Worm (Caenorhabditis elegans): ENCODE results near the gene K02D3.2.
A peak's percentile ranks its signal among the peaks of the same experiment; 100 is the strongest.

The K02D3.2 gene

ce11 chrX:13739125-13739820, 27.5 kb upstream of the K02D3.2 start:
- TF ChIP-seq ztf-11 (tag; optimal IDR thresholded peaks at IDR 0.05): no peak
- TF ChIP-seq set-16 (GFP tag; IDR thresholded peaks at IDR 0.05): peak; percentile 94
- TF ChIP-seq daf-12 (tag; optimal IDR thresholded peaks at IDR 0.05): no peak
- peak; percentile 42 to 69 for TF ChIP-seq mdl-1 (tag; optimal IDR thresholded peaks at IDR 0.05)
- peak; percentile 89 for TF ChIP-seq ces-1 (GFP tag; optimal IDR thresholded peaks at IDR 0.05)
- TF ChIP-seq mes-2 (tag; optimal IDR thresholded peaks at IDR 0.05; ENCODE audit: poor library complexity, severe bottlenecking): no peak
- TF ChIP-seq hlh-30 (tag; optimal IDR thresholded peaks at IDR 0.05; ENCODE audit: insufficient read depth): peak; percentile 20
- peak; percentile 90 for TF ChIP-seq ctbp-1 (GFP tag; IDR thresholded peaks at IDR 0.05)
- no peak for TF ChIP-seq egl-43 (GFP tag; IDR thresholded peaks at IDR 0.05)
- no peak for TF ChIP-seq zag-1 (tag; optimal IDR thresholded peaks at IDR 0.05)
- TF ChIP-seq mxl-2 (GFP tag; conservative IDR thresholded peaks at IDR 0.05): no peak
- TF ChIP-seq lin-13 (GFP tag; optimal IDR thresholded peaks at IDR 0.05): no peak
- peak; percentile 43; the same call in 1 of the 2 replicates for TF ChIP-seq tra-1 (GFP tag; IDR thresholded peaks at IDR 0.05)
- TF ChIP-seq F37D6.2 (tag; optimal IDR thresholded peaks at IDR 0.05): no peak
- no peak for TF ChIP-seq Y5F2A.4 (GFP tag; optimal IDR thresholded peaks at IDR 0.05)
- TF ChIP-seq vab-7 (GFP tag; IDR thresholded peaks at IDR 0.05): no peak
- peak; percentile 61 for TF ChIP-seq fkh-10 (GFP tag; optimal IDR thresholded peaks at IDR 0.05)
- TF ChIP-seq hlh-11 (tag; optimal IDR thresholded peaks at IDR 0.05): peak; percentile 66
- 0 out of 2 replicates have a peak, but pooled peaks have one; percentile 13 for TF ChIP-seq lin-1 (GFP tag; IDR thresholded peaks at IDR 0.05)
- TF ChIP-seq aha-1 (tag): no peak
- TF ChIP-seq hmg-1.1 (GFP tag; IDR thresholded peaks at IDR 0.05): peak; percentile 73
- peak; percentile 41 for TF ChIP-seq dmd-6 (GFP tag; IDR thresholded peaks at IDR 0.05)
- no peak for TF ChIP-seq saeg-2 (GFP tag; IDR thresholded peaks at IDR 0.05)
- no peak for TF ChIP-seq nhr-11 (tag; optimal IDR thresholded peaks at IDR 0.05)
- no peak for TF ChIP-seq arid-1 (GFP tag; conservative IDR thresholded peaks at IDR 0.05)
- TF ChIP-seq zfp-2 (tag; optimal IDR thresholded peaks at IDR 0.05): no peak
- TF ChIP-seq skn-1 (tag; optimal IDR thresholded peaks at IDR 0.05): no peak
- peak; percentile 59 for TF ChIP-seq mep-1 (tag; optimal IDR thresholded peaks at IDR 0.05)
- TF ChIP-seq hif-1 (tag; optimal IDR thresholded peaks at IDR 0.05): peak in 1 of 2 experiments; percentile 25
- TF ChIP-seq zfp-3 (GFP tag; conservative IDR thresholded peaks at IDR 0.05): no peak
- TF ChIP-seq unc-62 (GFP tag; optimal IDR thresholded peaks at IDR 0.05 in 1 of 2): peak in 1 of 2 experiments; percentile 98
- TF ChIP-seq unc-62 (tag; optimal IDR thresholded peaks at IDR 0.05): no peak
- no peak for TF ChIP-seq nhr-77 (tag; optimal IDR thresholded peaks at IDR 0.05)
- peak; percentile 43 for TF ChIP-seq rbr-2 (tag; optimal IDR thresholded peaks at IDR 0.05)
- TF ChIP-seq sdz-12 (GFP tag; optimal IDR thresholded peaks at IDR 0.05): no peak
- TF ChIP-seq lin-38 (GFP tag; IDR thresholded peaks at IDR 0.05): no peak
- TF ChIP-seq ceh-44 (GFP tag; IDR thresholded peaks at IDR 0.05): no peak
- no peak for TF ChIP-seq madf-5 (GFP tag; IDR thresholded peaks at IDR 0.05)
- TF ChIP-seq F10B5.3 (tag; optimal IDR thresholded peaks at IDR 0.05): no peak
- TF ChIP-seq nhr-237 (tag; optimal IDR thresholded peaks at IDR 0.05): no peak
- no peak for TF ChIP-seq mdt-29 (GFP tag; IDR thresholded peaks at IDR 0.05)
- no peak for TF ChIP-seq aly-2 (tag; optimal IDR thresholded peaks at IDR 0.05)
- 0 out of 2 replicates have a peak, but pooled peaks have one; percentile 22 for TF ChIP-seq T26A8.4 (GFP tag; IDR thresholded peaks at IDR 0.05)
- peak; percentile 23 for TF ChIP-seq mxl-3 (GFP tag; optimal IDR thresholded peaks at IDR 0.05)
- no peak for TF ChIP-seq F49E8.2 (tag; optimal IDR thresholded peaks at IDR 0.05; ENCODE audit: borderline replicate concordance)
- no peak for TF ChIP-seq lir-3 (tag; optimal IDR thresholded peaks at IDR 0.05)
- peak in 1 of 2 experiments; percentile 13 for TF ChIP-seq lsy-2 (tag; optimal IDR thresholded peaks at IDR 0.05)

Measured in whole organism, L4 larva.